Fruit fly (Drosophila melanogaster) whole organism, pupa: ENCODE data around the gene kraken.
A peak's percentile ranks its signal among the peaks of the same experiment; 100 is the strongest.

Experiments used
- CG13204 ChIP-seq: fragments of 200-800 bp; sonication (Bioruptor generic); optimal IDR thresholded peaks from 2 replicates; lab custom pipeline; 2018; ENCODE audit warnings: missing biosample characterization, mild to moderate bottlenecking, missing genetic modification characterization, moderate library complexity
- CG15710 ChIP-seq: fragments of 200-800 bp; sonication (Bioruptor generic); optimal IDR thresholded peaks from 2 replicates; lab custom pipeline; 2018; ENCODE audit warnings: missing biosample characterization, mild to moderate bottlenecking, missing genetic modification characterization, moderate library complexity
- CG17806 ChIP-seq: fragments of 200-800 bp; sonication (Bioruptor generic); optimal IDR thresholded peaks from 2 replicates; lab custom pipeline; 2018; ENCODE audit warnings: missing biosample characterization, mild to moderate bottlenecking, missing genetic modification characterization, moderate library complexity
- CG32121 ChIP-seq: fragments of 200-800 bp; sonication (Bioruptor generic); IDR thresholded peaks from 2 replicates; pipeline ENCODE4 v1.3.6; 2022; ENCODE audit warnings: missing biosample characterization, missing genetic modification characterization
- D1 ChIP-seq: fragments of 200-800 bp; sonication (Bioruptor generic); optimal IDR thresholded peaks from 2 replicates; lab custom pipeline; 2018; ENCODE audit warnings: missing biosample characterization, mild to moderate bottlenecking, missing genetic modification characterization, moderate library complexity
- EcR ChIP-seq: fragments of 200-800 bp; sonication (Bioruptor generic); optimal IDR thresholded peaks from 3 replicates; lab custom pipeline; 2019; ENCODE audit warnings: missing biosample characterization, missing genetic modification characterization, mild to moderate bottlenecking, moderate library complexity, missing genetic modification reagents
- fd96Ca ChIP-seq: fragments of 200-800 bp; sonication (Bioruptor generic); IDR thresholded peaks from 3 replicates; pipeline ENCODE4 v1.3.6; 2022; ENCODE audit warnings: missing biosample characterization, missing genetic modification characterization
- gl ChIP-seq: fragments of 200-800 bp; sonication (Bioruptor generic); optimal IDR thresholded peaks from 2 replicates; lab custom pipeline; 2018; ENCODE audit warnings: missing biosample characterization, mild to moderate bottlenecking, missing genetic modification characterization

dm6 chr2L:856690-857488 lies 4.3 kb downstream of the kraken start:
- TF ChIP-seq CG13204 (GFP tag; lab: Kevin White, UChicago) = peak; percentile 9
- TF ChIP-seq fd96Ca (GFP tag; lab: Robert Waterston, UW) = peak; percentile 51; the same call in 1 of the 3 replicates
- no peak for TF ChIP-seq gl
- peak; percentile 21 for TF ChIP-seq CG15710 (tag; lab: Kevin White, UChicago)
- TF ChIP-seq EcR (GFP tag; lab: Kevin White, UChicago) = no peak
- TF ChIP-seq CG32121 (GFP tag; lab: Robert Waterston, UW) = peak; percentile 57
- no peak for TF ChIP-seq CG17806 (tag; lab: Kevin White, UChicago)
- TF ChIP-seq D1 = no peak
